Worm (Caenorhabditis elegans) whole organism, L4/young adult: ENCODE results near the gene ace-4.

Experiments
- W03F9.2 ChIP-seq: fragments of 150-350 bp; optimal IDR thresholded peaks from 2 replicates; lab custom pipeline; 2014; ENCODE audit warnings: missing biosample characterization, missing genetic modification characterization
- dao-5 ChIP-seq: sonication (generic microtip); optimal IDR thresholded peaks from 2 replicates; lab custom pipeline; 2016; ENCODE audit warnings: missing genotype, missing genetic modification characterization, moderate library complexity, missing compliant biosample characterization

DNA sequence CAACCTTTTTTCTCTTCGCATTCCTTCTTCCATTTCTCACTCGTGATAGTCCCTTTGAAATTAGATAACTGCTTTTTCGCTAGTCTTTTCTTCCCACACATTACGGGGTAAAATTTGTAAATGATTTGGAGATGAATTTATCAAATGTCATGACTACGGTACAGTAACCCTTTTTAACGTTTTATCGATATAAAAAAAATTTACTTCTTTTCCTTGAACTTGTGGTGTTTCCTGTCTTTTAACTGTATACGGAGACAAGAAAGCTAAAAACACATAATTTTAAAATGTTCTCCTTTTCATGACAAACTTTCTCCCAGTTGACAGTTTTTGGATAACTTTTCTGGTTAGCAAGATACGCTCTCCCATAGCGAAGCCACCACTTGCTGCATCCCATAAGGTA is 47.8 kb upstream of the ace-4 start, which contains the start of gene W03H9.1:
- TF ChIP-seq dao-5 (tag; lab: Kevin White, UChicago) = no peak
- TF ChIP-seq W03F9.2 (tag; lab: Kevin White, UChicago) = no peak
